Worm (Caenorhabditis elegans): ENCODE data around the gene str-69.

str-69 gene

ce11 chrV:3105810-3106209 lies at the start of gene str-69:
Gene str-69, minus strand, starts transcription at chrV:3105910.
- no peak for TF ChIP-seq ceh-32 (tag; optimal IDR thresholded peaks at IDR 0.05; ENCODE audit: poor library complexity)
- TF ChIP-seq cey-2 (tag; optimal IDR thresholded peaks at IDR 0.05; ENCODE audit: borderline replicate concordance, insufficient read depth): no peak
- no peak for TF ChIP-seq hlh-30 (tag; optimal IDR thresholded peaks at IDR 0.05; ENCODE audit: insufficient read depth)
- TF ChIP-seq F37D6.2 (tag; optimal IDR thresholded peaks at IDR 0.05): no peak
- no peak for TF ChIP-seq nhr-42 (GFP tag; IDR thresholded peaks at IDR 0.05)

ce11 chrV:3155072-3155471 lies 49.4 kb upstream of the str-69 start, which contains the start of gene srab-7:
Gene srab-7, minus strand, starts transcription at chrV:3155172.
- TF ChIP-seq nhr-10 (tag; optimal IDR thresholded peaks at IDR 0.05) (no peak), F37D6.2 (tag; optimal IDR thresholded peaks at IDR 0.05) (no peak), ztf-11 (tag; optimal IDR thresholded peaks at IDR 0.05) (no peak), F26F4.8 (GFP tag; conservative IDR thresholded peaks at IDR 0.05) (no peak), snpc-1.2 (GFP tag; IDR thresholded peaks at IDR 0.05) (no peak), spr-3 (GFP tag; optimal IDR thresholded peaks at IDR 0.05) (no peak), fos-1 (tag; optimal IDR thresholded peaks at IDR 0.05) (no peak), lin-15B (tag; optimal IDR thresholded peaks at IDR 0.05) (no peak), daf-16 (GFP tag; optimal IDR thresholded peaks at IDR 0.05) (no peak), daf-16 (tag; optimal IDR thresholded peaks at IDR 0.05) (no peak), jun-1 (tag; optimal IDR thresholded peaks at IDR 0.05) (no peak), ceh-32 (tag; optimal IDR thresholded peaks at IDR 0.05; ENCODE audit: poor library complexity) (no peak), pha-4 (GFP tag; IDR thresholded peaks at IDR 0.05) (no peak), pha-4 (tag; optimal IDR thresholded peaks at IDR 0.05) (no peak)

ce11 chrV:3151862-3152261 lies 46.2 kb upstream of the str-69 start, which contains the start of gene srab-6:
Gene srab-6, minus strand, starts transcription at chrV:3151962.
- TF ChIP-seq mxl-2 (GFP tag; conservative IDR thresholded peaks at IDR 0.05) (no peak), ztf-11 (tag; optimal IDR thresholded peaks at IDR 0.05) (no peak), F49E8.2 (tag; optimal IDR thresholded peaks at IDR 0.05; ENCODE audit: borderline replicate concordance) (no peak), mdt-29 (GFP tag; IDR thresholded peaks at IDR 0.05) (no peak), lin-39 (tag; optimal IDR thresholded peaks at IDR 0.05) (no peak), lin-38 (GFP tag; IDR thresholded peaks at IDR 0.05) (no peak), mes-2 (tag; optimal IDR thresholded peaks at IDR 0.05; ENCODE audit: poor library complexity, severe bottlenecking) (no peak), lir-3 (tag; optimal IDR thresholded peaks at IDR 0.05) (no peak), mep-1 (tag; optimal IDR thresholded peaks at IDR 0.05) (no peak), pqm-1 (tag; optimal IDR thresholded peaks at IDR 0.05) (no peak), daf-8 (GFP tag; IDR thresholded peaks at IDR 0.05) (no peak), Y5F2A.4 (GFP tag; optimal IDR thresholded peaks at IDR 0.05) (no peak), dve-1 (tag; optimal IDR thresholded peaks at IDR 0.05; ENCODE audit: insufficient read depth) (no peak)

ce11 chrV:3149910-3150428 lies 44.3 kb upstream of the str-69 start:
- TF ChIP-seq saeg-2 (GFP tag; IDR thresholded peaks at IDR 0.05) (0 out of 2 replicates have a peak, but pooled peaks have one; percentile 38), hlh-11 (tag; optimal IDR thresholded peaks at IDR 0.05) (no peak), unc-39 (tag; optimal IDR thresholded peaks at IDR 0.05) (no peak), tag-97 (GFP tag; IDR thresholded peaks at IDR 0.05) (no peak), attf-4 (tag; optimal IDR thresholded peaks at IDR 0.05) (no peak), aly-2 (tag; optimal IDR thresholded peaks at IDR 0.05) (no peak), Y5F2A.4 (GFP tag; optimal IDR thresholded peaks at IDR 0.05) (no peak), nhr-41 (GFP tag; IDR thresholded peaks at IDR 0.05) (0 out of 2 replicates have a peak, but pooled peaks have one; percentile 6), aha-1 (tag) (peak; percentile 73), ceh-28 (tag; optimal IDR thresholded peaks at IDR 0.05) (no peak), F49E8.2 (tag; optimal IDR thresholded peaks at IDR 0.05; ENCODE audit: borderline replicate concordance) (no peak), set-16 (GFP tag; IDR thresholded peaks at IDR 0.05) (peak; percentile 91), ceh-32 (tag; optimal IDR thresholded peaks at IDR 0.05; ENCODE audit: poor library complexity) (no peak), fkh-10 (GFP tag; optimal IDR thresholded peaks at IDR 0.05) (no peak)
